Fruit fly (Drosophila melanogaster) whole organism, embryonic: ENCODE measurements around the gene smg.

ENCODE experiments used
- Atf6 ChIP-seq: fragments of 200-800 bp; sonication (Bioruptor generic); IDR thresholded peaks from 2 replicates; pipeline ENCODE4 v1.3.6; 2022; ENCODE audit warnings: missing biosample characterization, missing genetic modification characterization
- CG10321 ChIP-seq: fragments of 200-800 bp; sonication (Bioruptor generic); IDR thresholded peaks from 2 replicates; pipeline ENCODE4 v1.3.6; 2022; ENCODE audit warnings: missing biosample characterization, missing genetic modification characterization
- CG12299 ChIP-seq: fragments of 200-800 bp; sonication (Bioruptor generic); optimal IDR thresholded peaks from 2 replicates; lab custom pipeline; 2018; ENCODE audit warnings: missing biosample characterization, mild to moderate bottlenecking, missing genetic modification characterization
- CG13775 ChIP-seq: fragments of 200-800 bp; sonication (Bioruptor generic); optimal IDR thresholded peaks from 3 replicates; lab custom pipeline; 2017; ENCODE audit warnings: missing biosample characterization, mild to moderate bottlenecking, missing genetic modification characterization
- CG14441 ChIP-seq: fragments of 200-800 bp; sonication (Bioruptor generic); IDR thresholded peaks from 2 replicates; pipeline ENCODE4 v1.3.6; 2022; ENCODE audit warnings: missing biosample characterization, missing genetic modification characterization
- CG15479 ChIP-seq: fragments of 200-800 bp; sonication (Bioruptor generic); optimal IDR thresholded peaks from 3 replicates; lab custom pipeline; 2019; ENCODE audit warnings: missing biosample characterization, mild to moderate bottlenecking, missing genetic modification characterization, moderate library complexity
- CG1602 ChIP-seq: fragments of 200-800 bp; sonication (Bioruptor generic); optimal IDR thresholded peaks from 3 replicates; lab custom pipeline; 2016; ENCODE audit warnings: missing biosample characterization, missing genetic modification characterization
- CG1603 ChIP-seq: fragments of 200-800 bp; sonication (Bioruptor generic); optimal IDR thresholded peaks from 2 replicates; lab custom pipeline; 2019; ENCODE audit warnings: missing biosample characterization, mild to moderate bottlenecking, missing genetic modification characterization, moderate library complexity
- CG16815 ChIP-seq: fragments of 200-800 bp; sonication (Bioruptor generic); optimal IDR thresholded peaks from 3 replicates; lab custom pipeline; 2017; ENCODE audit warnings: missing biosample characterization, mild to moderate bottlenecking, missing genetic modification characterization
- CG16863 ChIP-seq: fragments of 200-800 bp; sonication (Bioruptor generic); optimal IDR thresholded peaks from 3 replicates; lab custom pipeline; 2016; ENCODE audit warnings: missing biosample characterization, missing genetic modification characterization
- CG17359 ChIP-seq: fragments of 200-800 bp; sonication (Bioruptor generic); optimal IDR thresholded peaks from 3 replicates; lab custom pipeline; 2018; ENCODE audit warnings: missing biosample characterization, mild to moderate bottlenecking, missing genetic modification characterization, moderate library complexity
- CG18476 ChIP-seq: fragments of 200-800 bp; sonication (Bioruptor generic); optimal IDR thresholded peaks from 2 replicates; lab custom pipeline; 2016; ENCODE audit warnings: missing biosample characterization, mild to moderate bottlenecking, missing genetic modification characterization
- CG18619 ChIP-seq: fragments of 200-800 bp; sonication (Bioruptor generic); optimal IDR thresholded peaks from 3 replicates; lab custom pipeline; 2017; ENCODE audit warnings: missing biosample characterization, mild to moderate bottlenecking, missing genetic modification characterization
- CG2712 ChIP-seq: fragments of 200-800 bp; optimal IDR thresholded peaks from 3 replicates; lab custom pipeline; 2019; ENCODE audit warnings: missing biosample characterization, mild to moderate bottlenecking, missing genetic modification characterization, moderate library complexity
- CG30431 ChIP-seq: fragments of 200-800 bp; sonication (Bioruptor generic); optimal IDR thresholded peaks from 2 replicates; lab custom pipeline; 2017; ENCODE audit warnings: missing biosample characterization, missing genetic modification characterization
- CG32532 ChIP-seq: fragments of 200-800 bp; sonication (Bioruptor generic); IDR thresholded peaks from 2 replicates; pipeline ENCODE4 v1.3.6; 2022; ENCODE audit warnings: missing biosample characterization, missing genetic modification characterization
- CG34224 ChIP-seq: fragments of 200-800 bp; sonication (Bioruptor generic); IDR thresholded peaks from 3 replicates; pipeline ENCODE4 v1.3.6; 2022; ENCODE audit warnings: missing biosample characterization, missing genetic modification characterization; ENCODE audit not compliant: partially characterized antibody
- CG3726 ChIP-seq: fragments of 200-800 bp; sonication (Bioruptor generic); IDR thresholded peaks from 3 replicates; pipeline ENCODE4, ENCODE4 v1.3.6; 2022; ENCODE audit warnings: missing biosample characterization, missing genetic modification characterization
- CG4328 ChIP-seq: fragments of 200-800 bp; sonication (Bioruptor generic); optimal IDR thresholded peaks from 3 replicates; lab custom pipeline; 2017; ENCODE audit warnings: missing biosample characterization, missing genetic modification reagents, missing genetic modification characterization
- CG5953 ChIP-seq: fragments of 200-800 bp; sonication (Bioruptor generic); IDR thresholded peaks from 2 replicates; pipeline ENCODE4 v1.3.6; 2022; ENCODE audit warnings: missing biosample characterization, missing genetic modification characterization
- CG6765 ChIP-seq: fragments of 200-800 bp; sonication (Bioruptor generic); optimal IDR thresholded peaks from 3 replicates; lab custom pipeline; 2017; ENCODE audit warnings: missing biosample characterization, mild to moderate bottlenecking, missing genetic modification characterization
- CG8281 ChIP-seq: fragments of 200-800 bp; sonication (Bioruptor generic); optimal IDR thresholded peaks from 2 replicates; lab custom pipeline; 2018; ENCODE audit warnings: missing biosample characterization, mild to moderate bottlenecking, missing genetic modification characterization, moderate library complexity
- CG8359 ChIP-seq: fragments of 200-800 bp; sonication (Bioruptor generic); optimal IDR thresholded peaks from 2 replicates; lab custom pipeline; 2017; ENCODE audit warnings: missing biosample characterization, mild to moderate bottlenecking, missing genetic modification characterization, borderline replicate concordance
- CG9797 ChIP-seq: fragments of 200-800 bp; sonication (Bioruptor generic); optimal IDR thresholded peaks from 3 replicates; lab custom pipeline; 2018; ENCODE audit warnings: missing biosample characterization, mild to moderate bottlenecking, missing genetic modification characterization
- Dfd ChIP-seq, 2 experiments: fragments of >200 bp; optimal IDR thresholded peaks; 2 replicates each; lab custom pipeline; 2017; ENCODE audit warnings: missing biosample characterization in 2 of 2, missing genetic modification characterization in 2 of 2
- Dip2 ChIP-seq: fragments of 200-800 bp; sonication (Bioruptor generic); IDR thresholded peaks from 2 replicates; pipeline ENCODE4 v1.3.6; 2022; ENCODE audit warnings: missing biosample characterization, missing genetic modification characterization
- E2f1 ChIP-seq: fragments of 200-800 bp; sonication (Bioruptor generic); IDR thresholded peaks from 2 replicates; pipeline ENCODE4 v1.3.6; 2022; ENCODE audit warnings: missing biosample characterization, missing genetic modification characterization
- ERR ChIP-seq: fragments of 200-800 bp; sonication (Bioruptor generic); optimal IDR thresholded peaks from 2 replicates; lab custom pipeline; 2016; ENCODE audit warnings: missing biosample characterization, missing genetic modification characterization
- Gug ChIP-seq: fragments of 200-800 bp; sonication (Bioruptor generic); IDR thresholded peaks from 4 replicates; pipeline ENCODE4 v1.3.6; 2022; ENCODE audit warnings: missing biosample characterization, missing genetic modification characterization
- HHEX ChIP-seq: fragments of 200-800 bp; sonication (Bioruptor generic); optimal IDR thresholded peaks from 3 replicates; lab custom pipeline; 2017; ENCODE audit warnings: missing biosample characterization, mild to moderate bottlenecking, missing genetic modification characterization, missing genetic modification reagents
- MBD-R2 ChIP-seq: fragments of 200-800 bp; sonication (Bioruptor generic); IDR thresholded peaks from 2 replicates; pipeline ENCODE4 v1.3.6; 2022; ENCODE audit warnings: missing biosample characterization, missing genetic modification characterization
- Neu2 ChIP-seq: fragments of 200-800 bp; sonication (Bioruptor generic); optimal IDR thresholded peaks from 3 replicates; lab custom pipeline; 2016; ENCODE audit warnings: missing biosample characterization, missing genetic modification characterization, borderline replicate concordance
- Nf-YB ChIP-seq: fragments of 200-800 bp; sonication (Bioruptor generic); optimal IDR thresholded peaks from 3 replicates; lab custom pipeline; 2019; ENCODE audit warnings: missing biosample characterization, mild to moderate bottlenecking, missing genetic modification characterization, moderate library complexity
- PHDP ChIP-seq: fragments of 200-800 bp; sonication (Bioruptor generic); optimal IDR thresholded peaks from 3 replicates; lab custom pipeline; 2018; ENCODE audit warnings: missing biosample characterization, mild to moderate bottlenecking, missing genetic modification characterization, moderate library complexity
- ato ChIP-seq: fragments of 200-800 bp; sonication (Bioruptor generic); IDR thresholded peaks from 2 replicates; pipeline ENCODE4 v1.3.6; 2022; ENCODE audit warnings: missing biosample characterization, missing genetic modification characterization; ENCODE audit not compliant: partially characterized antibody
- br ChIP-seq: fragments of >200 bp; optimal IDR thresholded peaks from 2 replicates; lab custom pipeline; 2017
- bsh ChIP-seq, 2 experiments: fragments of 200-800 bp; sonication (Bioruptor generic); optimal IDR thresholded peaks; 2 replicates each; lab custom pipeline; 2017 to 2018; ENCODE audit warnings: mild to moderate bottlenecking in 2 of 2, missing biosample characterization in 2 of 2, missing genetic modification characterization in 2 of 2, moderate library complexity in 1 of 2
- dm ChIP-seq: fragments of 200-800 bp; sonication (Bioruptor generic); optimal IDR thresholded peaks from 3 replicates; lab custom pipeline; 2016; ENCODE audit warnings: missing biosample characterization, missing genetic modification characterization
- dmrt99B ChIP-seq: fragments of 200-800 bp; sonication (Bioruptor generic); optimal IDR thresholded peaks from 2 replicates; lab custom pipeline; 2018; ENCODE audit warnings: missing biosample characterization, mild to moderate bottlenecking, missing genetic modification characterization, moderate library complexity
- ewg ChIP-seq: fragments of 200-800 bp; sonication (Bioruptor generic); optimal IDR thresholded peaks from 3 replicates; lab custom pipeline; 2017; ENCODE audit warnings: mild to moderate bottlenecking, missing biosample characterization, missing genetic modification reagents, missing genetic modification characterization
- gfzf ChIP-seq: fragments of 200-800 bp; sonication (Bioruptor generic); optimal IDR thresholded peaks from 2 replicates; lab custom pipeline; 2016; ENCODE audit warnings: missing biosample characterization, mild to moderate bottlenecking, missing genetic modification characterization, moderate library complexity
- grau ChIP-seq: fragments of 200-800 bp; optimal IDR thresholded peaks from 3 replicates; lab custom pipeline; 2019; ENCODE audit warnings: missing biosample characterization, mild to moderate bottlenecking, missing genetic modification characterization, moderate library complexity
- gsb-n ChIP-seq: fragments of 200-800 bp; sonication (Bioruptor generic); optimal IDR thresholded peaks from 3 replicates; lab custom pipeline; 2018; ENCODE audit warnings: missing biosample characterization, mild to moderate bottlenecking, missing genetic modification characterization
- mld ChIP-seq: fragments of 200-800 bp; sonication (Bioruptor generic); IDR thresholded peaks from 3 replicates; pipeline ENCODE4 v1.3.6; 2022; ENCODE audit warnings: missing biosample characterization, missing genetic modification characterization; ENCODE audit not compliant: partially characterized antibody
- odd ChIP-seq: fragments of 200-800 bp; sonication (Bioruptor generic); optimal IDR thresholded peaks from 2 replicates; lab custom pipeline; 2017; ENCODE audit warnings: missing biosample characterization, mild to moderate bottlenecking, missing genetic modification characterization
- pnt ChIP-seq: fragments of 200-800 bp; sonication (Bioruptor generic); optimal IDR thresholded peaks from 3 replicates; lab custom pipeline; 2016; ENCODE audit warnings: missing biosample characterization, missing genetic modification characterization
- sima ChIP-seq: fragments of 200-800 bp; sonication (Bioruptor generic); optimal IDR thresholded peaks from 2 replicates; lab custom pipeline; 2016; ENCODE audit warnings: missing biosample characterization, missing genetic modification characterization
- stc ChIP-seq: fragments of 200-800 bp; sonication (Bioruptor generic); IDR thresholded peaks from 2 replicates; pipeline ENCODE4 v1.3.6; 2022; ENCODE audit warnings: missing biosample characterization, missing genetic modification characterization
- stwl ChIP-seq: fragments of 200-800 bp; sonication (Bioruptor generic); optimal IDR thresholded peaks from 3 replicates; lab custom pipeline; 2018; ENCODE audit warnings: missing biosample characterization, mild to moderate bottlenecking, missing genetic modification characterization, moderate library complexity
- tna ChIP-seq: fragments of 200-800 bp; sonication (Bioruptor generic); IDR thresholded peaks from 2 replicates; pipeline ENCODE4 v1.3.6; 2022; ENCODE audit warnings: missing biosample characterization, missing genetic modification characterization; ENCODE audit not compliant: partially characterized antibody

The smg gene

dm6 chr3L:8954648-8955033 is 43.1 kb downstream of the smg start, which contains the start of gene GNBP3 (continued):
- no peak for TF ChIP-seq CG4328
- peak; percentile 17; the same call in 1 of the 2 replicates for TF ChIP-seq MBD-R2 (GFP tag; lab: Robert Waterston, UW)
- TF ChIP-seq CG17359 (tag; lab: Kevin White, UChicago): peak; percentile 61
- peak; percentile 49 for TF ChIP-seq CG16815
- TF ChIP-seq grau (tag; lab: Kevin White, UChicago): peak; percentile 63
- no peak for TF ChIP-seq br (lab: Kevin White, UChicago)
- no peak for TF ChIP-seq ERR
- peak; percentile 2 for TF ChIP-seq CG6765
- no peak for TF ChIP-seq Dip2 (GFP tag; lab: Robert Waterston, UW)
- no peak for TF ChIP-seq CG34224 (GFP tag; lab: Robert Waterston, UW)
- no peak for TF ChIP-seq CG10321 (GFP tag; lab: Robert Waterston, UW)
- TF ChIP-seq CG1602: peak; percentile 23
- TF ChIP-seq pnt (GFP tag; lab: Kevin White, UChicago): no peak
- peak; percentile 60 for TF ChIP-seq PHDP (tag; lab: Kevin White, UChicago)
- no peak for TF ChIP-seq stwl (tag; lab: Kevin White, UChicago)
- TF ChIP-seq CG2712 (tag; lab: Kevin White, UChicago): peak; percentile 70
- TF ChIP-seq CG12299 (tag; lab: Kevin White, UChicago): no peak
- TF ChIP-seq CG9797 (GFP tag; lab: Kevin White, UChicago): peak; percentile 33
- TF ChIP-seq odd (GFP tag; lab: Kevin White, UChicago): no peak
- peak; percentile 51 for TF ChIP-seq Nf-YB (GFP tag; lab: Kevin White, UChicago)
- no peak for TF ChIP-seq ewg (GFP tag; lab: Kevin White, UChicago)
- TF ChIP-seq CG5953: no peak
- TF ChIP-seq ato (GFP tag; lab: Robert Waterston, UW): no peak
- TF ChIP-seq gfzf (GFP tag; lab: Kevin White, UChicago): no peak
- TF ChIP-seq Dfd (GFP tag; optimal IDR thresholded peaks at IDR 0.05; lab: Kevin White, UChicago): no peak
- TF ChIP-seq E2f1 (GFP tag; lab: Robert Waterston, UW): no peak
- no peak for TF ChIP-seq tna (GFP tag; lab: Robert Waterston, UW)
- TF ChIP-seq CG8281 (tag; lab: Kevin White, UChicago): peak; percentile 49
- TF ChIP-seq CG30431 (GFP tag; lab: Kevin White, UChicago): peak; percentile 3
- no peak for TF ChIP-seq CG3726 (GFP tag; lab: Robert Waterston, UW)
- peak; percentile 74 for TF ChIP-seq CG18476
- TF ChIP-seq Atf6 (GFP tag; lab: Robert Waterston, UW): peak; percentile 53; the same call in 1 of the 2 replicates
- peak; percentile 70 for TF ChIP-seq dmrt99B (tag; lab: Kevin White, UChicago)
- TF ChIP-seq HHEX (GFP tag; lab: Kevin White, UChicago): peak; percentile 77
- no peak for TF ChIP-seq CG1603 (tag; lab: Kevin White, UChicago)
- peak; percentile 43 for TF ChIP-seq CG18619 (GFP tag; lab: Kevin White, UChicago)
- no peak for TF ChIP-seq CG15479
- peak; percentile 47; the same call in 1 of the 2 replicates for TF ChIP-seq CG14441
- TF ChIP-seq mld (GFP tag; lab: Robert Waterston, UW): no peak
- no peak for TF ChIP-seq dm (GFP tag; lab: Kevin White, UChicago)
- TF ChIP-seq gsb-n (tag; lab: Kevin White, UChicago): peak; percentile 35
- TF ChIP-seq Neu2 (GFP tag; lab: Kevin White, UChicago): no peak
- peak; percentile 70 to 87 for TF ChIP-seq bsh (GFP tag; optimal IDR thresholded peaks at IDR 0.05; lab: Kevin White, UChicago)
- TF ChIP-seq sima: no peak
- peak; percentile 69 for TF ChIP-seq CG32532 (GFP tag; lab: Robert Waterston, UW)
- peak; percentile 43; the same call in 1 of the 2 replicates for TF ChIP-seq stc (GFP tag; lab: Robert Waterston, UW)
- TF ChIP-seq CG8359 (GFP tag; lab: Kevin White, UChicago): no peak
- TF ChIP-seq CG16863 (GFP tag; lab: Kevin White, UChicago): no peak
- TF ChIP-seq Gug (GFP tag; lab: Robert Waterston, UW): no peak; the same call in 3 of the 4 replicates
- peak; percentile 49 for TF ChIP-seq CG13775
